Worm (Caenorhabditis elegans) whole organism, mixed stage, embryonic: ENCODE measurements around the gene swt-2.

ENCODE experiments used
- blmp-1 ChIP-seq: fragments of 150-350 bp; optimal IDR thresholded peaks from 2 replicates; lab custom pipeline; 2014; ENCODE audit warnings: missing biosample characterization, missing genetic modification characterization
- ceh-83 ChIP-seq: fragments of 200-800 bp; sonication (Bioruptor generic); optimal IDR thresholded peaks from 2 replicates; lab custom pipeline; 2018; ENCODE audit warnings: mild to moderate bottlenecking, missing genetic modification characterization, missing compliant biosample characterization
- elt-3 ChIP-seq: fragments of 150-350 bp; optimal IDR thresholded peaks from 2 replicates; lab custom pipeline; 2014; ENCODE audit warnings: missing biosample characterization, missing genetic modification characterization
- ham-2 ChIP-seq: fragments of 200-800 bp; sonication (Bioruptor generic); optimal IDR thresholded peaks from 2 replicates; lab custom pipeline; 2018; ENCODE audit warnings: mild to moderate bottlenecking, missing genetic modification characterization, missing compliant biosample characterization
- hlh-1 ChIP-seq: fragments of 150-350 bp; optimal IDR thresholded peaks from 2 replicates; lab custom pipeline; 2014; ENCODE audit warnings: missing biosample characterization, missing genetic modification reagents, missing genetic modification characterization
- lin-13 ChIP-seq: fragments of 150-350 bp; optimal IDR thresholded peaks from 2 replicates; lab custom pipeline; 2014; ENCODE audit warnings: missing biosample characterization, missing genetic modification characterization
- lin-32 ChIP-seq: fragments of 200-800 bp; sonication (Bioruptor generic); optimal IDR thresholded peaks from 2 replicates; lab custom pipeline; 2018; ENCODE audit warnings: mild to moderate bottlenecking, missing genetic modification characterization, missing compliant biosample characterization
- lsy-2 ChIP-seq: fragments of 150-350 bp; optimal IDR thresholded peaks from 2 replicates; lab custom pipeline; 2014; ENCODE audit warnings: missing biosample characterization, missing genetic modification characterization
- nhr-237 ChIP-seq: fragments of 150-350 bp; optimal IDR thresholded peaks from 2 replicates; lab custom pipeline; 2014; ENCODE audit warnings: missing biosample characterization, missing genetic modification characterization
- sem-2 ChIP-seq: fragments of 200-800 bp; sonication (Bioruptor generic); optimal IDR thresholded peaks from 2 replicates; lab custom pipeline; 2018; ENCODE audit warnings: mild to moderate bottlenecking, missing genetic modification characterization, missing compliant biosample characterization
- snpc-4 ChIP-seq: fragments of 150-350 bp; optimal IDR thresholded peaks from 2 replicates; lab custom pipeline; 2014; ENCODE audit warnings: missing biosample characterization, missing genetic modification characterization
- unc-62 ChIP-seq: fragments of 150-350 bp; optimal IDR thresholded peaks from 2 replicates; lab custom pipeline; 2014; ENCODE audit warnings: missing biosample characterization, missing genetic modification reagents, missing genetic modification characterization
- zip-8 ChIP-seq: fragments of 150-350 bp; optimal IDR thresholded peaks from 2 replicates; lab custom pipeline; 2014; ENCODE audit warnings: missing biosample characterization, missing genetic modification characterization
- ztf-11 ChIP-seq: fragments of 150-350 bp; optimal IDR thresholded peaks from 2 replicates; lab custom pipeline; 2014; ENCODE audit warnings: missing biosample characterization, missing genetic modification characterization

DNA sequence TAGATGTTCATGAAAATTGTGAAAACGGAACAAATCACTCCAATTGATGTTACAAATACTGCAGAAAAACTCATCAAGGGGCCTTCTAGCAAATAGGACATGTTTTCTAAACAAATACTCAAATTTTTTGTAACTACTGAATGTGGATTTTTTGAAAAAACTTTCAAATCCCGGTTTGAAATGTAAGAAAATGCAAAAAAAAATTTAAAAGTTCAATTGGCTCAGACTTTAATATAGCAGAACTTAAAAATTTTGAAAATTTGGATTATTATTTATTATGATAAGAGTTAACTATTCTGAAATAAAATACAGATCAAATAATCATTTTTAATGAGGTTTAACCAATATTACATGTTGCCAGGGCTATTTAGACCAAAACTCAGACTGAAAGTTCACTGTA lies 39.6 kb upstream of the swt-2 start, which contains the start of gene srbc-9:
- TF ChIP-seq sem-2 (no peak), lsy-2 (tag; lab: Kevin White, UChicago) (no peak), snpc-4 (no peak), nhr-237 (tag; lab: Kevin White, UChicago) (no peak), unc-62 (no peak), ceh-83 (GFP tag; lab: Kevin White, UChicago) (no peak), blmp-1 (tag; lab: Kevin White, UChicago) (no peak), zip-8 (tag; lab: Kevin White, UChicago) (no peak), ztf-11 (tag; lab: Kevin White, UChicago) (no peak), elt-3 (tag; lab: Kevin White, UChicago) (no peak), hlh-1 (no peak), ham-2 (GFP tag; lab: Kevin White, UChicago) (no peak), lin-32 (GFP tag; lab: Kevin White, UChicago) (no peak), lin-13 (tag; lab: Kevin White, UChicago) (no peak)
